Worm (Caenorhabditis elegans) whole organism, L4 larva: ENCODE results near the gene col-75.
A peak's percentile ranks its signal among the peaks of the same experiment; 100 is the strongest.

ENCODE experiments used
- D1046.2 ChIP-seq: fragments of 200-800 bp; sonication (Bioruptor generic); IDR thresholded peaks from 2 replicates; pipeline ENCODE4 v1.3.6; 2022; ENCODE audit warnings: missing genetic modification characterization, missing compliant biosample characterization
- F26F4.8 ChIP-seq: fragments of 200-800 bp; sonication (Bioruptor generic); conservative IDR thresholded peaks from 2 replicates; pipeline ENCODE4 v1.3.6; 2022; ENCODE audit warnings: missing genetic modification characterization, missing compliant biosample characterization
- F37D6.2 ChIP-seq: sonication (generic microtip); optimal IDR thresholded peaks from 2 replicates; lab custom pipeline; 2016; ENCODE audit warnings: mild to moderate bottlenecking, missing genetic modification characterization, missing compliant biosample characterization
- F44E2.7 ChIP-seq: fragments of 200-800 bp; sonication (Bioruptor generic); IDR thresholded peaks from 2 replicates; pipeline ENCODE4 v2.1.2; 2022; ENCODE audit warnings: missing genetic modification characterization, missing compliant biosample characterization
- R02D3.7 ChIP-seq: fragments of 150-350 bp; sonication (generic microtip); optimal IDR thresholded peaks from 3 replicates; lab custom pipeline; 2014; ENCODE audit warnings: missing biosample characterization, missing genetic modification characterization
- Y105C5A.15 ChIP-seq: fragments of 200-800 bp; sonication (Bioruptor generic); IDR thresholded peaks from 2 replicates; pipeline ENCODE4 v1.3.6; 2022; ENCODE audit warnings: missing genetic modification characterization, missing compliant biosample characterization
- Y48G9A.11 ChIP-seq: fragments of 200-800 bp; sonication (Bioruptor generic); IDR thresholded peaks from 2 replicates; pipeline ENCODE4 v1.3.6; 2022; ENCODE audit warnings: missing genetic modification reagents, missing genetic modification characterization, missing compliant biosample characterization
- ZK337.2 ChIP-seq: fragments of 200-800 bp; sonication (Bioruptor generic); IDR thresholded peaks from 2 replicates; pipeline ENCODE4 v1.3.6; 2022; ENCODE audit warnings: missing genetic modification reagents, missing genetic modification characterization, missing compliant biosample characterization
- ZK546.5 ChIP-seq, 2 experiments: sonication (generic microtip); optimal IDR thresholded peaks; 2 replicates each; lab custom pipeline; 2017; ENCODE audit warnings: missing biosample characterization in 2 of 2, missing genetic modification characterization in 2 of 2
- aha-1 ChIP-seq: fragments of 150-350 bp; peaks from one replicate; lab custom pipeline; 2014; ENCODE audit warnings: missing biosample characterization, missing genetic modification characterization
- arid-1 ChIP-seq: fragments of 200-800 bp; sonication (Bioruptor generic); conservative IDR thresholded peaks from 2 replicates; pipeline ENCODE4 v1.3.6; 2022; ENCODE audit warnings: missing genetic modification reagents, missing genetic modification characterization, missing compliant biosample characterization
- attf-4 ChIP-seq: sonication (generic microtip); optimal IDR thresholded peaks from 3 replicates; lab custom pipeline; 2017; ENCODE audit warnings: missing biosample characterization, missing genetic modification characterization
- ceh-32 ChIP-seq: sonication (generic microtip); optimal IDR thresholded peaks from 2 replicates; lab custom pipeline; 2016; ENCODE audit warnings: mild to moderate bottlenecking, missing genetic modification characterization, missing compliant biosample characterization; ENCODE audit not compliant: poor library complexity
- ceh-44 ChIP-seq: fragments of 200-800 bp; sonication (Bioruptor generic); IDR thresholded peaks from 2 replicates; pipeline ENCODE4 v1.3.6; 2022; ENCODE audit warnings: missing genetic modification reagents, missing genetic modification characterization, missing compliant biosample characterization
- cey-2 ChIP-seq: sonication (generic microtip); optimal IDR thresholded peaks from 3 replicates; lab custom pipeline; 2017; ENCODE audit warnings: missing genetic modification characterization, mild to moderate bottlenecking, missing compliant biosample characterization, antibody characterized with exemption, borderline replicate concordance; ENCODE audit not compliant: insufficient read depth
- daf-19 ChIP-seq: fragments of 200-800 bp; sonication (Bioruptor generic); conservative IDR thresholded peaks from 2 replicates; pipeline ENCODE4 v1.3.6; 2022; ENCODE audit warnings: missing genetic modification characterization, missing compliant biosample characterization
- daf-8 ChIP-seq: fragments of 200-800 bp; sonication (Bioruptor generic); IDR thresholded peaks from 2 replicates; pipeline ENCODE4 v1.3.6; 2022; ENCODE audit warnings: missing genetic modification characterization, missing compliant biosample characterization
- duxl-1 ChIP-seq: sonication (generic microtip); optimal IDR thresholded peaks from 2 replicates; lab custom pipeline; 2016; ENCODE audit warnings: mild to moderate bottlenecking, missing genetic modification characterization, moderate library complexity, missing compliant biosample characterization; ENCODE audit not compliant: poor library complexity
- fkh-10 ChIP-seq: fragments of 150-350 bp; optimal IDR thresholded peaks from 2 replicates; lab custom pipeline; 2014; ENCODE audit warnings: missing biosample characterization, missing genetic modification reagents, missing genetic modification characterization
- gei-8 ChIP-seq: fragments of 200-800 bp; sonication (Bioruptor generic); optimal IDR thresholded peaks from 2 replicates; lab custom pipeline; 2018; ENCODE audit warnings: mild to moderate bottlenecking, missing genetic modification characterization, missing compliant biosample characterization
- hlh-30 ChIP-seq: sonication (generic microtip); optimal IDR thresholded peaks from 2 replicates; lab custom pipeline; 2017; ENCODE audit warnings: antibody characterized with exemption, mild to moderate bottlenecking, missing genetic modification characterization, missing compliant biosample characterization; ENCODE audit not compliant: insufficient read depth
- hmg-1.1 ChIP-seq: fragments of 200-800 bp; sonication (Bioruptor generic); IDR thresholded peaks from 2 replicates; pipeline ENCODE4 v1.3.6; 2022; ENCODE audit warnings: missing genetic modification reagents, missing genetic modification characterization, missing compliant biosample characterization
- lim-7 ChIP-seq: fragments of 200-800 bp; sonication (Bioruptor generic); IDR thresholded peaks from 2 replicates; pipeline ENCODE4 v1.3.6; 2022; ENCODE audit warnings: missing genetic modification characterization, missing compliant biosample characterization
- lin-13 ChIP-seq: fragments of 150-350 bp; optimal IDR thresholded peaks from 2 replicates; lab custom pipeline; 2014; ENCODE audit warnings: missing biosample characterization, missing genetic modification reagents, missing genetic modification characterization
- madf-5 ChIP-seq, 2 experiments: fragments of 200-800 bp; sonication (Bioruptor generic); IDR thresholded peaks; 2 replicates each; pipeline ENCODE4 v1.3.6; 2022; ENCODE audit warnings: missing compliant biosample characterization in 2 of 2, missing genetic modification characterization in 2 of 2
- mdt-29 ChIP-seq: fragments of 200-800 bp; sonication (Bioruptor generic); IDR thresholded peaks from 2 replicates; pipeline ENCODE4 v1.3.6; 2022; ENCODE audit warnings: missing genetic modification reagents, missing genetic modification characterization, missing compliant biosample characterization
- mes-2 ChIP-seq: sonication (generic microtip); optimal IDR thresholded peaks from 2 replicates; lab custom pipeline; 2016; ENCODE audit warnings: missing genotype, mild to moderate bottlenecking, missing genetic modification characterization, missing compliant biosample characterization; ENCODE audit not compliant: poor library complexity, severe bottlenecking
- mxl-2 ChIP-seq: fragments of 200-800 bp; sonication (Bioruptor generic); conservative IDR thresholded peaks from 2 replicates; pipeline ENCODE4 v1.3.6; 2022; ENCODE audit warnings: missing genetic modification reagents, missing genetic modification characterization, missing compliant biosample characterization
- nhr-102 ChIP-seq: sonication (generic microtip); optimal IDR thresholded peaks from 2 replicates; lab custom pipeline; 2016; ENCODE audit warnings: mild to moderate bottlenecking, missing genetic modification characterization, moderate library complexity, missing compliant biosample characterization
- nhr-11 ChIP-seq: fragments of 150-350 bp; optimal IDR thresholded peaks from 2 replicates; lab custom pipeline; 2014; ENCODE audit warnings: missing biosample characterization, missing genetic modification characterization
- nhr-237 ChIP-seq: sonication (generic microtip); optimal IDR thresholded peaks from 2 replicates; lab custom pipeline; 2017; ENCODE audit warnings: missing biosample characterization, missing genetic modification characterization
- nhr-28 ChIP-seq: fragments of 150-350 bp; optimal IDR thresholded peaks from 2 replicates; lab custom pipeline; 2014; ENCODE audit warnings: missing biosample characterization, missing genetic modification characterization
- nhr-42 ChIP-seq: fragments of 200-800 bp; sonication (Bioruptor generic); IDR thresholded peaks from 2 replicates; pipeline ENCODE4 v1.3.6; 2022; ENCODE audit warnings: missing genetic modification characterization, missing compliant biosample characterization
- nhr-6 ChIP-seq: fragments of 150-350 bp; optimal IDR thresholded peaks from 2 replicates; lab custom pipeline; 2014; ENCODE audit warnings: missing biosample characterization, missing genetic modification characterization
- nhr-76 ChIP-seq: fragments of 150-350 bp; optimal IDR thresholded peaks from 2 replicates; lab custom pipeline; 2014; ENCODE audit warnings: missing biosample characterization, missing genetic modification characterization
- nhr-77 ChIP-seq: fragments of 150-350 bp; optimal IDR thresholded peaks from 2 replicates; lab custom pipeline; 2014; ENCODE audit warnings: missing biosample characterization, missing genetic modification characterization
- php-3 ChIP-seq: fragments of 200-800 bp; sonication (Bioruptor generic); IDR thresholded peaks from 2 replicates; pipeline ENCODE4 v1.3.6; 2022; ENCODE audit warnings: missing genetic modification reagents, missing genetic modification characterization, missing compliant biosample characterization
- pqm-1 ChIP-seq: sonication (generic microtip); optimal IDR thresholded peaks from 2 replicates; lab custom pipeline; 2017; ENCODE audit warnings: missing biosample characterization, missing genetic modification characterization
- sdz-12 ChIP-seq: fragments of 200-800 bp; sonication (Bioruptor generic); optimal IDR thresholded peaks from 2 replicates; lab custom pipeline; 2018; ENCODE audit warnings: mild to moderate bottlenecking, missing genetic modification characterization, missing compliant biosample characterization
- set-16 ChIP-seq: fragments of 200-800 bp; sonication (Bioruptor generic); IDR thresholded peaks from 2 replicates; pipeline ENCODE4 v1.3.6; 2022; ENCODE audit warnings: missing genetic modification reagents, missing genetic modification characterization, missing compliant biosample characterization
- snpc-1.2 ChIP-seq: fragments of 200-800 bp; sonication (Bioruptor generic); IDR thresholded peaks from 2 replicates; pipeline ENCODE4 v1.3.6; 2022; ENCODE audit warnings: missing genetic modification reagents, missing genetic modification characterization, missing compliant biosample characterization
- tag-97 ChIP-seq: fragments of 200-800 bp; sonication (Bioruptor generic); IDR thresholded peaks from 2 replicates; pipeline ENCODE4 v1.3.6; 2022; ENCODE audit warnings: missing genetic modification characterization, missing compliant biosample characterization
- unc-130 ChIP-seq: sonication (generic microtip); optimal IDR thresholded peaks from 2 replicates; lab custom pipeline; 2016; ENCODE audit warnings: missing genetic modification reagents, missing genetic modification characterization, missing compliant biosample characterization
- zag-1 ChIP-seq: fragments of 150-350 bp; optimal IDR thresholded peaks from 2 replicates; lab custom pipeline; 2014; ENCODE audit warnings: missing biosample characterization, missing genetic modification characterization
- zfp-2 ChIP-seq: sonication (generic microtip); optimal IDR thresholded peaks from 2 replicates; lab custom pipeline; 2016; ENCODE audit warnings: mild to moderate bottlenecking, missing genetic modification characterization, missing compliant biosample characterization
- zfp-3 ChIP-seq: fragments of 200-800 bp; sonication (Bioruptor generic); conservative IDR thresholded peaks from 2 replicates; pipeline ENCODE4 v1.3.6; 2022; ENCODE audit warnings: missing genetic modification reagents, missing genetic modification characterization, missing compliant biosample characterization
- zip-11 ChIP-seq: fragments of 200-800 bp; sonication (Bioruptor generic); IDR thresholded peaks from 2 replicates; pipeline ENCODE4 v1.3.6; 2022; ENCODE audit warnings: missing genetic modification characterization, missing compliant biosample characterization
- zip-2 ChIP-seq: fragments of 150-350 bp; optimal IDR thresholded peaks from 2 replicates; lab custom pipeline; 2014; ENCODE audit warnings: missing biosample characterization, missing genetic modification characterization

The col-75 gene

ce11 chrII:6425993-6426392 is at the start of gene col-75:
TSS of gene col-75 (plus strand) at chrII:6426293.
- TF ChIP-seq unc-130 (GFP tag; lab: Kevin White, UChicago): no peak
- TF ChIP-seq cey-2: no peak
- no peak for TF ChIP-seq lin-13 (GFP tag; lab: Kevin White, UChicago)
- no peak for TF ChIP-seq attf-4 (tag; lab: Kevin White, UChicago)
- TF ChIP-seq ceh-32 (tag; lab: Kevin White, UChicago): no peak
- no peak for TF ChIP-seq nhr-11 (tag; lab: Kevin White, UChicago)
- TF ChIP-seq F44E2.7 (GFP tag; lab: Robert Waterston, UW): no peak
- TF ChIP-seq gei-8 (GFP tag; lab: Kevin White, UChicago): no peak
- TF ChIP-seq mes-2 (tag; lab: Kevin White, UChicago): no peak
- no peak for TF ChIP-seq php-3
- TF ChIP-seq lim-7: no peak
- TF ChIP-seq fkh-10: no peak
- no peak for TF ChIP-seq zfp-3 (GFP tag; lab: Robert Waterston, UW)
- no peak for TF ChIP-seq tag-97 (GFP tag; lab: Robert Waterston, UW)
- TF ChIP-seq duxl-1 (tag; lab: Kevin White, UChicago): no peak
- no peak for TF ChIP-seq zip-2 (tag; lab: Kevin White, UChicago)
- TF ChIP-seq, all 104 proteins: peak for 0

ce11 chrII:6376693-6377092 is 49.4 kb upstream of the col-75 start:
- TF ChIP-seq aha-1 (peak; percentile 93), nhr-6 (tag; lab: Kevin White, UChicago) (no peak)

DNA sequence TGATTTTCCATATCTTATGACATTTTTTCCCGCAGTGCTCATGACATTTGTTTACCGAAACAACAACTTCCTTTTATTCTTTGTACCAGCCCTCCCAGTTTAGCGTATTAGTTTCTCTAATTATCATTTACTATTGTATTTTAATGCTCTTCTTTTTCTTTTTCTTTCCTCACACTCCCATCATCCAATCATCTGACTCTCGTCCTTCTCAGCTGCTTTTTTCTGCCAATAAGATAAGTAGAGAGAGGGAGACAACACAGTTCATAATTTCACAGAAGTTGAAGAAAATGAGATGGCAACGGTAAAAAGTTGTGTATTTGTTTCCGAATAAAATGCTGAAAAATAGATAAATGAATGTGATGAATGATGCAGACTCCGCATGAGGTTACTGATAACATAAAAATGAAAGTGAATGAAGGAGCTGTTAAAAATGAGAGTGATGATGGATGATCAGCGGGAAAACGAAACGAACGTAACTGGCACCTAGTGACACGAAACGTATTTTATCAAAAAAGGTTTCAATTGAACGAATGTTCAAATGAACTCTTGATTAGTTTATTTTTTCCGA is 48.6 kb upstream of the col-75 start:
- TF ChIP-seq pqm-1 (tag; lab: Kevin White, UChicago) (peak; percentile 71), nhr-237 (tag; lab: Kevin White, UChicago) (no peak), nhr-76 (no peak), ZK546.5 (tag; optimal IDR thresholded peaks at IDR 0.05; lab: Kevin White, UChicago) (no peak), mes-2 (tag; lab: Kevin White, UChicago) (no peak), cey-2 (no peak), nhr-28 (tag; lab: Kevin White, UChicago) (peak; percentile 74), Y48G9A.11 (no peak), ZK337.2 (GFP tag; lab: Robert Waterston, UW) (no peak), nhr-6 (tag; lab: Kevin White, UChicago) (no peak), mdt-29 (no peak), zag-1 (tag; lab: Kevin White, UChicago) (no peak), unc-130 (GFP tag; lab: Kevin White, UChicago) (no peak), ceh-44 (GFP tag; lab: Robert Waterston, UW) (no peak), daf-19 (GFP tag; lab: Robert Waterston, UW) (no peak), lin-13 (GFP tag; lab: Kevin White, UChicago) (no peak), hlh-30 (tag; lab: Kevin White, UChicago) (peak; percentile 49), nhr-77 (tag; lab: Kevin White, UChicago) (peak; percentile 44), D1046.2 (no peak), hmg-1.1 (no peak), mxl-2 (no peak), F37D6.2 (no peak), daf-8 (GFP tag; lab: Robert Waterston, UW) (no peak), snpc-1.2 (GFP tag; lab: Robert Waterston, UW) (no peak), nhr-42 (GFP tag; lab: Robert Waterston, UW) (no peak), R02D3.7 (no peak), zfp-2 (no peak), madf-5 (GFP tag; IDR thresholded peaks at IDR 0.05; lab: Robert Waterston, UW) (no peak), sdz-12 (GFP tag; lab: Kevin White, UChicago) (no peak), nhr-102 (no peak), set-16 (GFP tag; lab: Robert Waterston, UW) (no peak), arid-1 (GFP tag; lab: Robert Waterston, UW) (no peak), F26F4.8 (no peak), tag-97 (GFP tag; lab: Robert Waterston, UW) (no peak), Y105C5A.15 (GFP tag; lab: Robert Waterston, UW) (no peak), zip-11 (GFP tag; lab: Robert Waterston, UW) (no peak)
